Worm (Caenorhabditis elegans) whole organism, early embryonic: ENCODE measurements around the gene dhs-25.

ENCODE experiments used
- F13C5.2 ChIP-seq: sonication (generic microtip); optimal IDR thresholded peaks from 2 replicates; lab custom pipeline; 2017; ENCODE audit warnings: mild to moderate bottlenecking, missing genetic modification characterization, inconsistent platforms, missing compliant biosample characterization
- ama-1 ChIP-seq: fragments of 150-350 bp; optimal IDR thresholded peaks from 2 replicates; lab custom pipeline; 2014
- hnd-1 ChIP-seq: sonication (generic microtip); optimal IDR thresholded peaks from 2 replicates; lab custom pipeline; 2016; ENCODE audit warnings: missing genetic modification characterization, missing compliant biosample characterization
- tbx-37 ChIP-seq: fragments of 200-800 bp; sonication (Bioruptor generic); conservative IDR thresholded peaks from 2 replicates; pipeline ENCODE4 v1.3.6; 2022; ENCODE audit warnings: missing genetic modification reagents, missing genetic modification characterization, missing compliant biosample characterization

- TF ChIP-seq ama-1 (lab: Kevin White, UChicago) (no peak), F13C5.2 (tag; lab: Kevin White, UChicago) (no peak), hnd-1 (tag; lab: Kevin White, UChicago) (no peak), tbx-37 (no peak)
Observed at ce11 chrX:1485718-1486117, 614 bp upstream of the dhs-25 start, which contains the start of gene D1005.4.
